Fruit fly (Drosophila melanogaster) whole organism, embryonic: ENCODE measurements around the gene CG11449.

Experiments
- Antp ChIP-seq: fragments of 200-800 bp; sonication (Bioruptor generic); optimal IDR thresholded peaks from 3 replicates; lab custom pipeline; 2016; ENCODE audit warnings: missing biosample characterization, missing genetic modification characterization
- C15 ChIP-seq: fragments of 200-800 bp; sonication (Bioruptor generic); IDR thresholded peaks from 3 replicates; pipeline ENCODE4 v1.3.6; 2022; ENCODE audit warnings: missing biosample characterization, missing genetic modification characterization
- CG10274 ChIP-seq: fragments of 200-800 bp; sonication (Bioruptor generic); optimal IDR thresholded peaks from 3 replicates; lab custom pipeline; 2017; ENCODE audit warnings: missing biosample characterization, mild to moderate bottlenecking, missing genetic modification characterization
- CG12219 ChIP-seq: fragments of 200-800 bp; sonication (Bioruptor generic); optimal IDR thresholded peaks from 3 replicates; lab custom pipeline; 2018; ENCODE audit warnings: missing biosample characterization, mild to moderate bottlenecking, missing genetic modification characterization
- CG12391 ChIP-seq: fragments of 200-800 bp; sonication (Bioruptor generic); optimal IDR thresholded peaks from 3 replicates; lab custom pipeline; 2018; ENCODE audit warnings: missing biosample characterization, mild to moderate bottlenecking, missing genetic modification characterization, moderate library complexity
- CG13775 ChIP-seq: fragments of 200-800 bp; sonication (Bioruptor generic); optimal IDR thresholded peaks from 3 replicates; lab custom pipeline; 2017; ENCODE audit warnings: missing biosample characterization, mild to moderate bottlenecking, missing genetic modification characterization
- CG14014 ChIP-seq: fragments of 200-800 bp; sonication (Bioruptor generic); IDR thresholded peaks from 2 replicates; pipeline ENCODE4 v1.3.6; 2022; ENCODE audit warnings: missing biosample characterization, missing genetic modification characterization
- CG17361 ChIP-seq: fragments of 200-800 bp; sonication (Bioruptor generic); IDR thresholded peaks from 3 replicates; pipeline ENCODE4 v1.3.6; 2022; ENCODE audit warnings: missing biosample characterization, missing genetic modification characterization
- CG2129 ChIP-seq: fragments of 200-800 bp; sonication (Bioruptor generic); IDR thresholded peaks from 2 replicates; pipeline ENCODE4 v1.3.6; 2022; ENCODE audit warnings: missing biosample characterization, missing genetic modification characterization; ENCODE audit not compliant: partially characterized antibody
- CG2889 ChIP-seq: fragments of 200-800 bp; sonication (Bioruptor generic); IDR thresholded peaks from 3 replicates; pipeline ENCODE4 v1.3.6; 2022; ENCODE audit warnings: missing biosample characterization, missing genetic modification characterization
- CG31441 ChIP-seq: fragments of 200-800 bp; sonication (Bioruptor generic); IDR thresholded peaks from 2 replicates; pipeline ENCODE4 v1.3.6; 2022; ENCODE audit warnings: missing biosample characterization, missing genetic modification characterization
- CG3407 ChIP-seq: fragments of 200-800 bp; sonication (Bioruptor generic); optimal IDR thresholded peaks from 2 replicates; lab custom pipeline; 2018; ENCODE audit warnings: missing biosample characterization, mild to moderate bottlenecking, missing genetic modification characterization
- CG3847 ChIP-seq: fragments of 200-800 bp; sonication (Bioruptor generic); IDR thresholded peaks from 2 replicates; pipeline ENCODE4 v1.3.6; 2022; ENCODE audit warnings: missing biosample characterization, missing genetic modification characterization
- CG43689 ChIP-seq: fragments of 200-800 bp; sonication (Bioruptor generic); IDR thresholded peaks from 2 replicates; pipeline ENCODE4 v1.3.6; 2022; ENCODE audit warnings: missing biosample characterization, missing genetic modification characterization
- CG4404 ChIP-seq: fragments of 200-800 bp; sonication (Bioruptor generic); IDR thresholded peaks from 2 replicates; pipeline ENCODE4 v1.3.6; 2022; ENCODE audit warnings: missing biosample characterization, missing genetic modification characterization
- CG6689 ChIP-seq: fragments of 200-800 bp; sonication (Bioruptor generic); IDR thresholded peaks from 2 replicates; pipeline ENCODE4 v1.3.6; 2022; ENCODE audit warnings: missing biosample characterization, missing genetic modification characterization
- CG6765 ChIP-seq: fragments of 200-800 bp; sonication (Bioruptor generic); optimal IDR thresholded peaks from 3 replicates; lab custom pipeline; 2017; ENCODE audit warnings: missing biosample characterization, mild to moderate bottlenecking, missing genetic modification characterization
- CG7556 ChIP-seq: fragments of 200-800 bp; sonication (Bioruptor generic); optimal IDR thresholded peaks from 2 replicates; lab custom pipeline; 2017; ENCODE audit warnings: missing biosample characterization, mild to moderate bottlenecking, missing genetic modification characterization
- CG8478 ChIP-seq: fragments of >200 bp; optimal IDR thresholded peaks from 2 replicates; lab custom pipeline; 2018
- CG9437 ChIP-seq: fragments of 200-800 bp; sonication (Bioruptor generic); optimal IDR thresholded peaks from 2 replicates; lab custom pipeline; 2018; ENCODE audit warnings: missing biosample characterization, mild to moderate bottlenecking, missing genetic modification characterization
- CTCF ChIP-seq: fragments of 200-800 bp; sonication (Bioruptor generic); optimal IDR thresholded peaks from 2 replicates; lab custom pipeline; 2017; ENCODE audit warnings: missing biosample characterization, mild to moderate bottlenecking, missing genetic modification characterization, moderate library complexity
- Dref ChIP-seq: fragments of 200-800 bp; sonication (Bioruptor generic); IDR thresholded peaks from 2 replicates; pipeline ENCODE4 v1.3.6; 2022; ENCODE audit warnings: missing biosample characterization, missing genetic modification characterization
- Ets65A ChIP-seq: fragments of 200-800 bp; sonication (Bioruptor generic); peaks from one replicate; lab custom pipeline; 2016; ENCODE audit warnings: missing biosample characterization, missing genetic modification characterization
- Hr51 ChIP-seq, 2 experiments: fragments of 200-800 bp; sonication (Bioruptor generic); optimal IDR thresholded peaks; 2 replicates in 1 of 2; 3 replicates in 1 of 2; lab custom pipeline; 2016 to 2018; ENCODE audit warnings: missing biosample characterization in 2 of 2, missing genetic modification characterization in 2 of 2, mild to moderate bottlenecking in 1 of 2, moderate library complexity in 1 of 2
- Hr78 ChIP-seq, 2 experiments: fragments of 200-800 bp in 1 of 2; fragments of >200 bp in 1 of 2; sonication (Bioruptor generic) in 1 of 2; optimal IDR thresholded peaks; 2 replicates each; lab custom pipeline; 2017 to 2019; ENCODE audit warnings: missing biosample characterization in 2 of 2, missing genetic modification characterization in 2 of 2, mild to moderate bottlenecking in 1 of 2, moderate library complexity in 1 of 2
- Lim3 ChIP-seq: fragments of 200-800 bp; sonication (Bioruptor generic); IDR thresholded peaks from 2 replicates; pipeline ENCODE4 v1.3.6; 2022; ENCODE audit warnings: missing biosample characterization, missing genetic modification characterization
- Lpt ChIP-seq: fragments of >200 bp; optimal IDR thresholded peaks from 2 replicates; lab custom pipeline; 2018; ENCODE audit warnings: missing biosample characterization, missing genetic modification characterization
- Med ChIP-seq: fragments of 200-800 bp; sonication (Bioruptor generic); peaks from one replicate; lab custom pipeline; 2016; ENCODE audit warnings: missing biosample characterization, missing genetic modification characterization, mild to moderate bottlenecking, inconsistent platforms, moderate library complexity
- NC2α ChIP-seq: fragments of 200-800 bp; sonication (Bioruptor generic); optimal IDR thresholded peaks from 2 replicates; lab custom pipeline; 2016; ENCODE audit warnings: missing biosample characterization, missing genetic modification characterization
- Nf-YA ChIP-seq: fragments of 200-800 bp; sonication (Bioruptor generic); IDR thresholded peaks from 2 replicates; pipeline ENCODE4 v1.3.6; 2022; ENCODE audit warnings: missing biosample characterization, missing genetic modification characterization
- PHDP ChIP-seq: fragments of 200-800 bp; sonication (Bioruptor generic); optimal IDR thresholded peaks from 3 replicates; lab custom pipeline; 2018; ENCODE audit warnings: missing biosample characterization, mild to moderate bottlenecking, missing genetic modification characterization, moderate library complexity
- Pdp1 ChIP-seq, 2 experiments: fragments of 200-800 bp; sonication (Bioruptor generic); optimal IDR thresholded peaks; 3 replicates each; lab custom pipeline; 2016; ENCODE audit warnings: missing biosample characterization in 2 of 2, missing genetic modification characterization in 2 of 2, mild to moderate bottlenecking in 1 of 2, moderate library complexity in 1 of 2
- Rx ChIP-seq: fragments of 200-800 bp; sonication (Bioruptor generic); IDR thresholded peaks from 2 replicates; pipeline ENCODE4 v1.3.6; 2022; ENCODE audit warnings: missing biosample characterization, missing genetic modification characterization
- Sry-δ ChIP-seq: fragments of 200-800 bp; sonication (Bioruptor generic); optimal IDR thresholded peaks from 2 replicates; lab custom pipeline; 2016; ENCODE audit warnings: missing biosample characterization, missing genetic modification characterization
- bsh ChIP-seq, 2 experiments: fragments of 200-800 bp; sonication (Bioruptor generic); optimal IDR thresholded peaks; 2 replicates each; lab custom pipeline; 2017 to 2018; ENCODE audit warnings: mild to moderate bottlenecking in 2 of 2, missing biosample characterization in 2 of 2, missing genetic modification characterization in 2 of 2, moderate library complexity in 1 of 2
- chinmo ChIP-seq: fragments of 200-800 bp; sonication (Bioruptor generic); IDR thresholded peaks from 4 replicates; pipeline ENCODE4 v1.3.6; 2022; ENCODE audit warnings: missing biosample characterization, missing genetic modification characterization; ENCODE audit not compliant: partially characterized antibody
- crp ChIP-seq, 2 experiments: fragments of 200-800 bp; sonication (Bioruptor generic); optimal IDR thresholded peaks; 2 replicates in 1 of 2; 3 replicates in 1 of 2; lab custom pipeline; 2017; ENCODE audit warnings: missing biosample characterization in 2 of 2, missing genetic modification characterization in 2 of 2, mild to moderate bottlenecking in 1 of 2, moderate library complexity in 1 of 2
- exex ChIP-seq: fragments of 200-800 bp; sonication (Bioruptor generic); optimal IDR thresholded peaks from 4 replicates; lab custom pipeline; 2018; ENCODE audit warnings: missing biosample characterization, mild to moderate bottlenecking, missing genetic modification characterization, moderate library complexity
- fd102C ChIP-seq: fragments of 200-800 bp; sonication (Bioruptor generic); optimal IDR thresholded peaks from 2 replicates; lab custom pipeline; 2018; ENCODE audit warnings: missing biosample characterization, mild to moderate bottlenecking, missing genetic modification characterization, moderate library complexity
- fu2 ChIP-seq: fragments of 200-800 bp; sonication (Bioruptor generic); optimal IDR thresholded peaks from 2 replicates; lab custom pipeline; 2016; ENCODE audit warnings: missing biosample characterization, missing genetic modification characterization
- h ChIP-seq: fragments of >200 bp; optimal IDR thresholded peaks from 2 replicates; lab custom pipeline; 2017
- her ChIP-seq: fragments of 200-800 bp; sonication (Bioruptor generic); optimal IDR thresholded peaks from 2 replicates; lab custom pipeline; 2016; ENCODE audit warnings: missing biosample characterization, missing genetic modification characterization
- klu ChIP-seq: fragments of 200-800 bp; sonication (Bioruptor generic); IDR thresholded peaks from 2 replicates; pipeline ENCODE4 v1.3.6; 2022; ENCODE audit warnings: missing biosample characterization, missing genetic modification characterization
- nerfin-1 ChIP-seq: fragments of 200-800 bp; sonication (Bioruptor generic); optimal IDR thresholded peaks from 3 replicates; lab custom pipeline; 2019; ENCODE audit warnings: missing biosample characterization, mild to moderate bottlenecking, missing genetic modification characterization, moderate library complexity
- oc ChIP-seq: fragments of 200-800 bp; sonication (Bioruptor generic); optimal IDR thresholded peaks from 2 replicates; lab custom pipeline; 2018; ENCODE audit warnings: missing biosample characterization, mild to moderate bottlenecking, missing genetic modification characterization, moderate library complexity
- pita ChIP-seq: fragments of 200-800 bp; sonication (Bioruptor generic); optimal IDR thresholded peaks from 2 replicates; lab custom pipeline; 2017; ENCODE audit warnings: missing biosample characterization, mild to moderate bottlenecking, missing genetic modification characterization
- prd ChIP-seq, 3 experiments: fragments of >200 bp in 2 of 3; fragments of 200-800 bp in 1 of 3; sonication (Bioruptor generic) in 1 of 3; optimal IDR thresholded peaks in 2 of 3; IDR thresholded peaks in 1 of 3; 2 replicates in 2 of 3; 3 replicates in 1 of 3; pipeline versions ENCODE4 v1.3.6 to Lab custom; 2017 to 2022; ENCODE audit warnings: missing biosample characterization in 1 of 3, missing genetic modification characterization in 1 of 3
- sens ChIP-seq: fragments of 200-800 bp; sonication (Bioruptor generic); peaks from one replicate; lab custom pipeline; 2016; ENCODE audit warnings: missing biosample characterization, missing genetic modification characterization
- sob ChIP-seq: fragments of 200-800 bp; sonication (Bioruptor generic); IDR thresholded peaks from 2 replicates; pipeline ENCODE4 v1.3.6; 2022; ENCODE audit warnings: missing biosample characterization, missing genetic modification characterization
- sug ChIP-seq: fragments of 200-800 bp; optimal IDR thresholded peaks from 2 replicates; lab custom pipeline; 2019; ENCODE audit warnings: missing biosample characterization, mild to moderate bottlenecking, missing genetic modification characterization, moderate library complexity
- vvl ChIP-seq: fragments of 200-800 bp; sonication (Bioruptor generic); IDR thresholded peaks from 2 replicates; pipeline ENCODE4 v1.3.6; 2022; ENCODE audit warnings: missing biosample characterization, missing genetic modification characterization
- zfh1 ChIP-seq: fragments of 200-800 bp; sonication (Bioruptor generic); IDR thresholded peaks from 3 replicates; pipeline ENCODE4 v1.3.6; 2022; ENCODE audit warnings: missing biosample characterization, missing genetic modification characterization

Gene CG11449

DNA sequence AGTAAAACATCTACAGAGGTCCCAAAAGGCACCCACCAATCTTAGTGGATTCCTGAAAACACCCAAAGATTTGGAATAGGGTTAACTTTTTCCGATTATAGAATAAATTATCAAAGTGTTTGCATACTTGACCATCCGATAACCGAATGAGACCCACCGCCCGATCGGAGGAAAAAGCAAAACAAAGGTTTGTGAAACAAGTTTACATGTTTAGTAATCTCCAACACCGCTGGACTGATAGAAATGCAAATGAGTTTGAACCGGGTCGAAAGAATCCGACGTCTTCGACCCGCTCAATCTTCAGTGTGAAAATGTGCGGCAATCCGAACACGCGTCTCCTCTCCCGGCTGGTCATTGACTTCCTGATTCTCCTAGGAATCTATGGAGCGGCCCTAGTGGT is 14.4 kb downstream of the CG11449 start, which contains the start of gene CG11437 (continued):
- no peak for TF ChIP-seq CG17361 (GFP tag; lab: Robert Waterston, UW)
- TF ChIP-seq vvl = peak; percentile 67
- no peak for TF ChIP-seq crp (GFP tag; optimal IDR thresholded peaks at IDR 0.05; lab: Kevin White, UChicago)
- no peak for TF ChIP-seq CG13775 (GFP tag; lab: Kevin White, UChicago)
- no peak for TF ChIP-seq CG6765 (GFP tag; lab: Kevin White, UChicago)
- TF ChIP-seq fu2 (GFP tag; lab: Kevin White, UChicago) = no peak
- peak; percentile 37 for TF ChIP-seq Med (GFP tag; lab: Kevin White, UChicago)
- no peak for TF ChIP-seq CG7556 (GFP tag; lab: Kevin White, UChicago)
- TF ChIP-seq CG14014 = no peak
- no peak for TF ChIP-seq CG31441
- TF ChIP-seq CG3407 = no peak
- TF ChIP-seq CG8478 (lab: Kevin White, UChicago) = no peak
- TF ChIP-seq Antp (GFP tag; lab: Kevin White, UChicago) = no peak
- no peak for TF ChIP-seq Lim3 (GFP tag; lab: Robert Waterston, UW)
- no peak for TF ChIP-seq Ets65A (GFP tag; lab: Kevin White, UChicago)
- TF ChIP-seq CG3847 (GFP tag; lab: Robert Waterston, UW) = no peak

DNA sequence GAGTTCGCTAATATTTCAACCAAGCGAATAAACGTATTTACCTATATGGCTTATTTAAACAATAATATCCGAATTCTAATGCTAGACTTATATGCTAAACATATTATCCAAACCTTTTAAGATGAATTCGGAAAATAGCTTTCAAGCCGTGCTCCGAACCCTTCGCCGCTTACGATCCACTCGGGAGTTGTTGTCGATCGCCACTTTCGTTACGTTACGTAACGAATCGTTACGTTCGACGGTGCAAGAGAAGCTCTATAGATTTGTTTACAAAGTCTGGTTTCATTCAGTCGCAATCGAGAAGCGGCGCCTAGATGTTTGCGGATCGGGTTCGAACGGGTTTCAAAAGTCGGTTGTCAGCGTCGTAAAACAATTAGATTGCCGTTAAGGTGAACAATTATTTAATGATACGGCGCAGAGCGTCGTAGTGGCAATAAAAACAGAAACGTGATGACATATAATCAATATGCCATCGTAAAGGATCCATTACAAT is 16.2 kb downstream of the CG11449 start, which contains the start of gene CG11426:
Gene CG11426 (plus strand): TSS at position 258 of the 493 bp plus-strand sequence.
- no peak for TF ChIP-seq sug (tag; lab: Kevin White, UChicago)
- no peak for TF ChIP-seq CG4404 (GFP tag; lab: Robert Waterston, UW)
- peak; percentile 23 for TF ChIP-seq CTCF
- no peak for TF ChIP-seq CG10274
- TF ChIP-seq prd (optimal IDR thresholded peaks at IDR 0.05; lab: Kevin White, UChicago) = no peak
- no peak for TF ChIP-seq prd (GFP tag; IDR thresholded peaks at IDR 0.05; lab: Robert Waterston, UW)
- no peak for TF ChIP-seq CG12219 (GFP tag; lab: Kevin White, UChicago)
- no peak for TF ChIP-seq sob
- TF ChIP-seq fd102C (GFP tag; lab: Kevin White, UChicago) = no peak
- TF ChIP-seq CG9437 (GFP tag; lab: Kevin White, UChicago) = peak; percentile 98
- no peak for TF ChIP-seq CG43689 (GFP tag; lab: Robert Waterston, UW)
- TF ChIP-seq NC2α = no peak
- no peak for TF ChIP-seq exex
- no peak for TF ChIP-seq CG12391 (tag; lab: Kevin White, UChicago)
- TF ChIP-seq Hr78 (GFP tag; optimal IDR thresholded peaks at IDR 0.05; lab: Kevin White, UChicago) = no peak
- no peak for TF ChIP-seq CG2889 (GFP tag; lab: Robert Waterston, UW)
- no peak for TF ChIP-seq CG6689 (GFP tag; lab: Robert Waterston, UW)
- TF ChIP-seq her (GFP tag; lab: Kevin White, UChicago) = no peak
- TF ChIP-seq bsh (GFP tag; optimal IDR thresholded peaks at IDR 0.05; lab: Kevin White, UChicago) = no peak
- 0 out of 4 replicates have a peak, but pooled peaks have one; percentile 42 for TF ChIP-seq chinmo (GFP tag; lab: Robert Waterston, UW)
- no peak for TF ChIP-seq Nf-YA (GFP tag; lab: Robert Waterston, UW)
- TF ChIP-seq Sry-δ (GFP tag; lab: Kevin White, UChicago) = no peak
- no peak for TF ChIP-seq Rx (GFP tag; lab: Robert Waterston, UW)
- no peak for TF ChIP-seq Dref (GFP tag; lab: Robert Waterston, UW)
- TF ChIP-seq Lpt = no peak
- TF ChIP-seq h (lab: Kevin White, UChicago) = no peak
- TF ChIP-seq zfh1 (GFP tag; lab: Robert Waterston, UW) = no peak
- no peak for TF ChIP-seq klu
- TF ChIP-seq Med (GFP tag; lab: Kevin White, UChicago) = no peak
- TF ChIP-seq oc (tag; lab: Kevin White, UChicago) = no peak
- no peak for TF ChIP-seq PHDP
- TF ChIP-seq Hr51 (GFP tag; optimal IDR thresholded peaks at IDR 0.05; lab: Kevin White, UChicago) = no peak
- TF ChIP-seq CG2129 (GFP tag; lab: Robert Waterston, UW) = no peak
- TF ChIP-seq pita (GFP tag; lab: Kevin White, UChicago) = peak; percentile 2
- TF ChIP-seq C15 = no peak
- TF ChIP-seq sens = peak; percentile 66
- no peak for TF ChIP-seq nerfin-1 (tag; lab: Kevin White, UChicago)
- TF ChIP-seq Pdp1 (GFP tag; optimal IDR thresholded peaks at IDR 0.05; lab: Kevin White, UChicago) = peak in 1 of 2 experiments; percentile 92
